Fruit fly (Drosophila melanogaster): ENCODE results near the gene kek5.
A peak's percentile ranks its signal among the peaks of the same experiment; 100 is the strongest.

Gene kek5

DNA sequence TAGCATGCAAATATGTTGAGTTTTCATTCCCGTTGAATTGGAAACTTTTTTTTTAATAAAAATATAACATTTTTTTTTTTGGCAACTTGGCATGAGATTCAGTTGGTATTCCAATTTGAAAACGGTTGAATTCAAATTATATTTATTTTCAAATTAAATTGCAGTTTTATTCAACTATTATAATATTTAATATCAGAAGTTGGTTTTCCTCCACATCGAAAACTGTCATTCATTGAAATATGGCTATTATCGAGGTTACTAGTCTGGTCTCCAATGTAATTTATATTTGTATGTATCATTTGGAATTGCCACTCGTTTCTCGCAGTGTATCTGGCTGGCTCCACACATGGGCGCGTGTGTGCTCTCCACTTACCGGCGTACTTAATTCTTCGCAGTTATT lies 16.9 kb downstream of the kek5 start (continued):
- TF ChIP-seq CG13775 (GFP tag; optimal IDR thresholded peaks at IDR 0.05) (peak; percentile 9), Sox100B (GFP tag; optimal IDR thresholded peaks at IDR 0.05) (peak; percentile 46), Ssrp (tag; optimal IDR thresholded peaks at IDR 0.05) (peak; percentile 24), unpg (GFP tag; optimal IDR thresholded peaks at IDR 0.05) (peak; percentile 17), gem (tag; optimal IDR thresholded peaks at IDR 0.05) (peak; percentile 47)

dm6 chrX:19371135-19371938 lies 18.4 kb downstream of the kek5 start:
- 0 out of 3 replicates have a peak, but pooled peaks have one; percentile 43 for TF ChIP-seq hb (GFP tag; IDR thresholded peaks at IDR 0.05; ENCODE audit: partially characterized antibody)
- TF ChIP-seq nom (GFP tag; optimal IDR thresholded peaks at IDR 0.05): peak; percentile 19
- TF ChIP-seq CG17361 (GFP tag; IDR thresholded peaks at IDR 0.05): peak; percentile 70
- no peak for TF ChIP-seq CG13624 (GFP tag; optimal IDR thresholded peaks at IDR 0.05)
- no peak for TF ChIP-seq gsb-n (tag; optimal IDR thresholded peaks at IDR 0.05)
- peak; percentile 6 for TF ChIP-seq Atf3 (GFP tag; optimal IDR thresholded peaks at IDR 0.05)
- 0 out of 2 replicates have a peak, but pooled peaks have one; percentile 18 for TF ChIP-seq ato (GFP tag; IDR thresholded peaks at IDR 0.05; ENCODE audit: partially characterized antibody)
- peak; percentile 75 for TF ChIP-seq grau (tag; optimal IDR thresholded peaks at IDR 0.05)
- peak; percentile 20 for TF ChIP-seq CG16815 (GFP tag; optimal IDR thresholded peaks at IDR 0.05)
- TF ChIP-seq prd (optimal IDR thresholded peaks at IDR 0.05): no peak
- peak; percentile 25; the same call in 1 of the 3 replicates for TF ChIP-seq prd (GFP tag; IDR thresholded peaks at IDR 0.05)
- TF ChIP-seq Sin3A (optimal IDR thresholded peaks at IDR 0.05): no peak
- no peak for TF ChIP-seq CG2875 (GFP tag; optimal IDR thresholded peaks at IDR 0.05)
- TF ChIP-seq CG7963 (GFP tag; IDR thresholded peaks at IDR 0.05; ENCODE audit: partially characterized antibody): peak; percentile 28; the same call in 1 of the 3 replicates
- peak; percentile 65 for TF ChIP-seq CG2712 (tag; optimal IDR thresholded peaks at IDR 0.05)
- no peak for TF ChIP-seq CG17612 (GFP tag; IDR thresholded peaks at IDR 0.05)
- TF ChIP-seq Scr (GFP tag; IDR thresholded peaks at IDR 0.05; ENCODE audit: partially characterized antibody): peak; percentile 54; the same call in 1 of the 2 replicates
- peak; percentile 32 for TF ChIP-seq CG30403 (GFP tag; optimal IDR thresholded peaks at IDR 0.05)
- TF ChIP-seq CG7839 (tag; optimal IDR thresholded peaks at IDR 0.05): peak; percentile 36
- TF ChIP-seq row (GFP tag; IDR thresholded peaks at IDR 0.05): peak; percentile 43
- TF ChIP-seq CG2129 (GFP tag; IDR thresholded peaks at IDR 0.05; ENCODE audit: partially characterized antibody): no peak
- TF ChIP-seq CG6791 (GFP tag; IDR thresholded peaks at IDR 0.05; ENCODE audit: partially characterized antibody): peak; percentile 59; the same call in 2 of the 3 replicates
- TF ChIP-seq CG10267 (tag; optimal IDR thresholded peaks at IDR 0.05): peak; percentile 7
- TF ChIP-seq lola (GFP tag; optimal IDR thresholded peaks at IDR 0.05): peak in 1 of 3 experiments; percentile 55
- TF ChIP-seq Dip2 (GFP tag; IDR thresholded peaks at IDR 0.05): no peak
- peak; percentile 32 for TF ChIP-seq CG9727 (GFP tag; optimal IDR thresholded peaks at IDR 0.05)
- TF ChIP-seq D19B (GFP tag; optimal IDR thresholded peaks at IDR 0.05): peak; percentile 52
- peak; percentile 47 for TF ChIP-seq fd96Cb (tag; optimal IDR thresholded peaks at IDR 0.05)
- no peak for TF ChIP-seq MESR4 (GFP tag; optimal IDR thresholded peaks at IDR 0.05)
- no peak for TF ChIP-seq sima (GFP tag; optimal IDR thresholded peaks at IDR 0.05)
- TF ChIP-seq Bdp1 (GFP tag; optimal IDR thresholded peaks at IDR 0.05): no peak
- peak; percentile 88 for TF ChIP-seq pros (GFP tag; optimal IDR thresholded peaks at IDR 0.05)
- TF ChIP-seq cad (GFP tag; optimal IDR thresholded peaks at IDR 0.05): no peak
- TF ChIP-seq CG10321 (GFP tag; IDR thresholded peaks at IDR 0.05): no peak
- TF ChIP-seq eve (GFP tag; optimal IDR thresholded peaks at IDR 0.05): peak in 1 of 2 experiments; percentile 56
- TF ChIP-seq CG12391 (tag; optimal IDR thresholded peaks at IDR 0.05): peak; percentile 20
- TF ChIP-seq D (optimal IDR thresholded peaks at IDR 0.05): no peak
- peak; percentile 15 for TF ChIP-seq D (GFP tag; optimal IDR thresholded peaks at IDR 0.05)
- peak; percentile 55 for TF ChIP-seq CG10979 (tag; optimal IDR thresholded peaks at IDR 0.05)
- peak; percentile 29 for TF ChIP-seq CG4424 (GFP tag; optimal IDR thresholded peaks at IDR 0.05)
- TF ChIP-seq CG18262 (tag; optimal IDR thresholded peaks at IDR 0.05): peak; percentile 77
- TF ChIP-seq Ssrp (tag; optimal IDR thresholded peaks at IDR 0.05): peak; percentile 57

All from whole organism, embryonic.